Fruit fly (Drosophila melanogaster) whole organism: ENCODE results near the gene CG9356.

Experiments used
- pan ChIP-seq: fragments of >200 bp; optimal IDR thresholded peaks from 2 replicates; lab custom pipeline; 2017
- psq ChIP-seq: fragments of >200 bp; optimal IDR thresholded peaks from 2 replicates; lab custom pipeline; 2017
- usp ChIP-seq: fragments of >200 bp; optimal IDR thresholded peaks from 2 replicates; lab custom pipeline; 2017; ENCODE audit warnings: missing biosample characterization, missing genetic modification characterization, mixed read lengths

- TF ChIP-seq usp (GFP tag; lab: Kevin White, UChicago): no peak
- TF ChIP-seq psq: no peak
- no peak for TF ChIP-seq pan (lab: Kevin White, UChicago)
Measured at dm6 chr3R:9418373-9419299, 14.6 kb upstream of the CG9356 start.
